Worm (Caenorhabditis elegans): ENCODE results near the gene R07B7.8.

R07B7.8 gene

ce11 chrV:12075983-12076382 lies 8.1 kb downstream of the R07B7.8 start:
- TF ChIP-seq elt-2 (tag; optimal IDR thresholded peaks at IDR 0.05), result peak; percentile 29
- TF ChIP-seq lin-35 (GFP tag; optimal IDR thresholded peaks at IDR 0.05), result no peak
- TF ChIP-seq efl-1 (optimal IDR thresholded peaks at IDR 0.05), result no peak
- peak in 1 of 2 experiments; percentile 45 for TF ChIP-seq efl-1 (GFP tag; optimal IDR thresholded peaks at IDR 0.05 in 1 of 2)

DNA sequence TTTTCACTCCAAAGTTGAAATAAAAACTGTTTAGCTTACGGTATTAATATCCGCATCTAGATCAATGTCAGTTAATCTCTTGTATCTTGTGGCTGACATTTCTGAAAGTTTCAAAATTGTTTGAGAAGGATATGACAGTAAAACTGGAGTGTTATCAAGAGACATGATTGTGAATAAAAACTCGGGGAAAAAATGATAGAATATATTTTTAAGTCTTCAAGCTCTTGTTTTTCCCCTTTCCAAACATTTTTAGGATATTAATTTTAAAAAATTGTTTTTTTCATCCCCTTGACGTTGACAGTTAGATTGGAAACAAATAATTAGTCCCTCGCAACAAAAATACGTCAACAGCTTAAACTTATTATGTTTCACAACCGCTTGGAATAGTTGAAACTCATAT lies 9.2 kb downstream of the R07B7.8 start, which contains the start of gene R07B7.6:
Gene R07B7.6, minus strand, starts transcription at position 101 of the 400 bp plus-strand sequence.
- TF ChIP-seq nhr-84 (tag; optimal IDR thresholded peaks at IDR 0.05) (no peak), unc-98 (GFP tag; IDR thresholded peaks at IDR 0.05) (no peak), sox-4 (tag; optimal IDR thresholded peaks at IDR 0.05) (no peak), lin-13 (GFP tag; optimal IDR thresholded peaks at IDR 0.05) (no peak), ceh-88 (GFP tag; IDR thresholded peaks at IDR 0.05) (no peak), C04F5.9 (tag; optimal IDR thresholded peaks at IDR 0.05) (no peak), fkh-10 (GFP tag; optimal IDR thresholded peaks at IDR 0.05) (no peak), tbx-2 (tag; optimal IDR thresholded peaks at IDR 0.05) (no peak), mab-9 (GFP tag; IDR thresholded peaks at IDR 0.05) (no peak), egl-13 (tag; optimal IDR thresholded peaks at IDR 0.05) (no peak), Y116A8C.19 (tag; optimal IDR thresholded peaks at IDR 0.05; ENCODE audit: borderline replicate concordance) (no peak), zip-4 (GFP tag; optimal IDR thresholded peaks at IDR 0.05) (no peak), ztf-11 (tag; optimal IDR thresholded peaks at IDR 0.05) (no peak), nhr-12 (tag; optimal IDR thresholded peaks at IDR 0.05) (no peak), aha-1 (tag; optimal IDR thresholded peaks at IDR 0.05) (no peak), dsc-1 (tag; optimal IDR thresholded peaks at IDR 0.05) (no peak)

ce11 chrV:12071483-12071882 lies 12.6 kb downstream of the R07B7.8 start:
- no peak for TF ChIP-seq pqm-1 (tag; optimal IDR thresholded peaks at IDR 0.05)
- no peak for TF ChIP-seq ceh-63 (GFP tag; optimal IDR thresholded peaks at IDR 0.05)
- no peak for TF ChIP-seq zip-4 (GFP tag; optimal IDR thresholded peaks at IDR 0.05)
- peak in 4 of 6 experiments; percentile 41 to 93 (median 89) for TF ChIP-seq elt-3 (tag; optimal IDR thresholded peaks at IDR 0.05)
- no peak for TF ChIP-seq fkh-8 (tag; optimal IDR thresholded peaks at IDR 0.05)
- TF ChIP-seq C16A3.4 (tag; optimal IDR thresholded peaks at IDR 0.05), result peak; percentile 16
- peak; percentile 94 for TF ChIP-seq nhr-85 (tag)
- TF ChIP-seq mdl-1 (tag; optimal IDR thresholded peaks at IDR 0.05), result peak in 1 of 2 experiments; percentile 79
- TF ChIP-seq egl-13 (tag; optimal IDR thresholded peaks at IDR 0.05), result no peak
- no peak for TF ChIP-seq alr-1 (tag; optimal IDR thresholded peaks at IDR 0.05; ENCODE audit: borderline replicate concordance)
- no peak for TF ChIP-seq tbx-2 (tag; optimal IDR thresholded peaks at IDR 0.05)
- TF ChIP-seq pag-3 (tag; optimal IDR thresholded peaks at IDR 0.05; ENCODE audit: borderline replicate concordance, insufficient read depth), result no peak
- TF ChIP-seq zag-1 (tag; optimal IDR thresholded peaks at IDR 0.05), result no peak
- no peak for TF ChIP-seq ceh-90 (tag; optimal IDR thresholded peaks at IDR 0.05)
- peak; percentile 17; the same call in 1 of the 2 replicates for TF ChIP-seq nhr-19 (GFP tag; conservative IDR thresholded peaks at IDR 0.05)
- peak; percentile 72 for TF ChIP-seq blmp-1 (tag; optimal IDR thresholded peaks at IDR 0.05)
- TF ChIP-seq skn-1 (tag; optimal IDR thresholded peaks at IDR 0.05), result no peak
- no peak for TF ChIP-seq rnt-1 (tag; optimal IDR thresholded peaks at IDR 0.05)
- no peak for TF ChIP-seq lin-39 (tag; optimal IDR thresholded peaks at IDR 0.05)
- TF ChIP-seq mep-1 (tag; optimal IDR thresholded peaks at IDR 0.05), result peak; percentile 46
- no peak for TF ChIP-seq nhr-28 (tag; optimal IDR thresholded peaks at IDR 0.05)
- TF ChIP-seq tlp-1 (tag; optimal IDR thresholded peaks at IDR 0.05), result no peak
- no peak for TF ChIP-seq mab-9 (GFP tag; IDR thresholded peaks at IDR 0.05)
- TF ChIP-seq ceh-82 (tag; optimal IDR thresholded peaks at IDR 0.05), result no peak
- TF ChIP-seq ceh-88 (GFP tag; IDR thresholded peaks at IDR 0.05), result no peak
- TF ChIP-seq lin-14 (GFP tag; optimal IDR thresholded peaks at IDR 0.05), result peak; percentile 81
- no peak for TF ChIP-seq hpl-2 (GFP tag; optimal IDR thresholded peaks at IDR 0.05)
- TF ChIP-seq pax-3 (tag; optimal IDR thresholded peaks at IDR 0.05), result no peak
- no peak for TF ChIP-seq ztf-4 (tag; optimal IDR thresholded peaks at IDR 0.05)
- TF ChIP-seq hlh-17 (GFP tag; optimal IDR thresholded peaks at IDR 0.05; ENCODE audit: borderline replicate concordance), result no peak
- TF ChIP-seq snu-23 (GFP tag; optimal IDR thresholded peaks at IDR 0.05), result peak; percentile 66
- TF ChIP-seq dsc-1 (tag; optimal IDR thresholded peaks at IDR 0.05), result no peak
- peak; percentile 79 for TF ChIP-seq nhr-20 (tag; optimal IDR thresholded peaks at IDR 0.05)
- TF ChIP-seq sptf-1 (tag; optimal IDR thresholded peaks at IDR 0.05), result no peak
- TF ChIP-seq F16B12.6 (tag; optimal IDR thresholded peaks at IDR 0.05), result no peak
- TF ChIP-seq nhr-237 (tag; optimal IDR thresholded peaks at IDR 0.05), result no peak
